Fruit fly (Drosophila melanogaster): ENCODE data around the gene CG33764.

Gene CG33764

DNA sequence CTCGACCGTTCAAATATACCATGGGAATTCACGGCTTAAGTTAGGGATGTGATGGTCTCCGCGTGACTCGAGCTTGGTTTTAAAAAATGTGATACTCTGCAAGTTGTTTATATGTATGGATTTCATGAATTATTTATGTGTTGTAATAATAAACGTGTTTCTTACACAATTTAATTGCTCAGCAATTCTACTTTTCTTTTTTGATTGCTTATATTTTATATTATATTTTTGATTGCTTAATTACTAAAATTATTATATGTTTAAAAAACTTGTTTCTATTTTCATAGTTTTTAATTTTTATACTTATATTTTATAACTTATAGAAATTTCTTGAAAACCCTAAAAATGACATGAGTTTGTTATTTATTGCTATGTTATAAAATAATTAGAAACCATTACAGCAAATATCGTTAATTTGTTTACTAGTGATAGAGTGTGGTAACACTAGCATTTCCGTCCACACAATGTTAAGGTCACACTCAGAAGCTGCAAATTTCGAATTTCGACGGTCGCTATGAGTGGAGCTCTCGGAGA, 12.9 kb downstream of the CG33764 start, which contains the start of the genes ago and CG1265 (continued):
- TF ChIP-seq CG15514 (GFP tag; optimal IDR thresholded peaks at IDR 0.05) (no peak), wdn (GFP tag; IDR thresholded peaks at IDR 0.05) (no peak), Deaf1 (tag; optimal IDR thresholded peaks at IDR 0.05) (no peak), Nf-YC (tag; optimal IDR thresholded peaks at IDR 0.05) (peak; percentile 62), CG7271 (tag; optimal IDR thresholded peaks at IDR 0.05) (no peak), Drgx (GFP tag; IDR thresholded peaks at IDR 0.05) (peak; percentile 25; the same call in 1 of the 2 replicates), CG12219 (GFP tag; optimal IDR thresholded peaks at IDR 0.05) (no peak), nerfin-2 (GFP tag; IDR thresholded peaks at IDR 0.05; ENCODE audit: partially characterized antibody) (no peak), fd64A (GFP tag; optimal IDR thresholded peaks at IDR 0.05) (no peak), Bgb (GFP tag; IDR thresholded peaks at IDR 0.05; ENCODE audit: partially characterized antibody) (no peak), Tbp (GFP tag; optimal IDR thresholded peaks at IDR 0.05) (no peak), CG14965 (GFP tag; optimal IDR thresholded peaks at IDR 0.05; ENCODE audit: borderline replicate concordance) (no peak), fd3F (GFP tag; optimal IDR thresholded peaks at IDR 0.05) (no peak), CG10267 (tag; optimal IDR thresholded peaks at IDR 0.05) (peak; percentile 38), CG18011 (GFP tag; optimal IDR thresholded peaks at IDR 0.05) (no peak), CG3847 (GFP tag; IDR thresholded peaks at IDR 0.05) (peak; percentile 12; the same call in 1 of the 2 replicates), slbo (GFP tag; IDR thresholded peaks at IDR 0.05) (peak; percentile 67), twi (tag; optimal IDR thresholded peaks at IDR 0.05) (peak; percentile 11), NFAT (GFP tag; IDR thresholded peaks at IDR 0.05) (peak; percentile 82), her (GFP tag; optimal IDR thresholded peaks at IDR 0.05) (no peak), CkIIα-i1 (GFP tag; IDR thresholded peaks at IDR 0.05) (no peak), CG10274 (GFP tag; optimal IDR thresholded peaks at IDR 0.05) (no peak), CG4707 (GFP tag; optimal IDR thresholded peaks at IDR 0.05) (no peak), CG33213 (GFP tag; optimal IDR thresholded peaks at IDR 0.05) (no peak), B-H1 (GFP tag; IDR thresholded peaks at IDR 0.05) (no peak), ase (GFP tag; IDR thresholded peaks at IDR 0.05) (no peak), CG8089 (GFP tag; optimal IDR thresholded peaks at IDR 0.05) (no peak), CG12744 (GFP tag; optimal IDR thresholded peaks at IDR 0.05) (no peak), eyg (GFP tag; optimal IDR thresholded peaks at IDR 0.05) (no peak), Abd-B (GFP tag; optimal IDR thresholded peaks at IDR 0.05) (peak; percentile 53), CG10366 (GFP tag; IDR thresholded peaks at IDR 0.05) (peak; percentile 9; the same call in 1 of the 2 replicates), Kr (GFP tag; optimal IDR thresholded peaks at IDR 0.05) (no peak), wor (GFP tag; IDR thresholded peaks at IDR 0.05) (no peak), D19B (GFP tag; optimal IDR thresholded peaks at IDR 0.05) (no peak), ttk (GFP tag; IDR thresholded peaks at IDR 0.05) (no peak), CG17359 (tag; optimal IDR thresholded peaks at IDR 0.05) (no peak), run (tag; optimal IDR thresholded peaks at IDR 0.05) (no peak), Sin3A (optimal IDR thresholded peaks at IDR 0.05) (no peak), Aef1 (GFP tag; IDR thresholded peaks at IDR 0.05) (no peak), bowl (GFP tag; IDR thresholded peaks at IDR 0.05) (no peak), grn (GFP tag; optimal IDR thresholded peaks at IDR 0.05) (no peak), bbx (GFP tag; IDR thresholded peaks at IDR 0.05; ENCODE audit: partially characterized antibody) (no peak), ash1 (GFP tag; optimal IDR thresholded peaks at IDR 0.05) (no peak), Dip3 (GFP tag; optimal IDR thresholded peaks at IDR 0.05) (no peak), disco-r (GFP tag; optimal IDR thresholded peaks at IDR 0.05) (no peak), Nf-YA (GFP tag; IDR thresholded peaks at IDR 0.05) (no peak), CG2712 (tag; optimal IDR thresholded peaks at IDR 0.05) (peak; percentile 69), Ets65A (GFP tag) (peak; percentile 63), nmo (GFP tag; optimal IDR thresholded peaks at IDR 0.05) (peak; percentile 73), tin (GFP tag; optimal IDR thresholded peaks at IDR 0.05) (peak; percentile 37), TFAM (GFP tag; optimal IDR thresholded peaks at IDR 0.05) (no peak), CG43689 (GFP tag; IDR thresholded peaks at IDR 0.05) (no peak)
